Fruit fly (Drosophila melanogaster): Measurements from ENCODE around the gene Ets96B.

The Ets96B gene

DNA sequence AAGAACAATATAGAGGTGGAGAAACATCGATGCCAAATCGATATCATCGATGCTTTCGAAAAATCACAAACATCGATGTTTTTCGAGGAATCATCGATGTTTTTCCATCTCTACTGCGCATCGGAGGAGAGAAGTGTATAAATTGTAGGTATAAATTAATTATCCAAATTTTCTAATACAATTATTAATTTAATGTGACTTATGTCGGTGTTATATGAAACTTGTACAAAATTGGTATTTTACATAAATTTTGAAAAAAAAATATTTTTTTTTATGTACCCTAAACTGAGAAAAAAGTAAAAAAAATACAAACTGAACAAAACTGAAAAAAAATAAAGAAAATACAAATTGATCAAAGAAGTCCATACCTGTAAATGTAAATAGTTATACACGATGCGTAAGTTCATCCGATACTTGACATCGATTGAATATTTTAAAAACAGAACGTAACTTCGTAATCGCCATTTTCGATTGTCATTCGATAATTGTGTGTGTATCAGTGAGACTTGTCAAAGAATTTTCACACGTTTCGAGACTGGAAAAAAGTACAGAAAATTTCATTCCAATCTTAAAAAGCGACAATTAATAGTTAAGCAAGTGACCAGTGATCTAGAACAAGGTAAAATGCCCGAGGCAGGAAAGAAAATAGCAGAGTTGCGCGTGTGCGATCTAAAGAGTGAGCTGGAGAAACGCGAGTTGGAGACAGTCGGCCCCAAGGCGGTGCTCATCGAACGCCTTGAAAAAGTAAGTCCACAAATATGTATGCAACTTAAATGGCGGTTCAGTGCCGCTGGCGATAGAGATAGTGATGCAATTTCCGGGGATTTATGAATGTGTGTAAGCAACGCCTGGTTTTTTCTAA, 29.4 kb downstream of the Ets96B start, which contains the start of the genes CG5808 and Saf-B (continued):
- TF ChIP-seq CG17568 (GFP tag; optimal IDR thresholded peaks at IDR 0.05): no peak
- no peak for TF ChIP-seq wek (GFP tag; optimal IDR thresholded peaks at IDR 0.05)
- TF ChIP-seq nmo (GFP tag; optimal IDR thresholded peaks at IDR 0.05): peak; percentile 85
- TF ChIP-seq nom (GFP tag; optimal IDR thresholded peaks at IDR 0.05): no peak
- no peak for TF ChIP-seq CG16779 (GFP tag; IDR thresholded peaks at IDR 0.05)
- no peak for TF ChIP-seq kni (GFP tag; optimal IDR thresholded peaks at IDR 0.05)
- TF ChIP-seq Ada2b (GFP tag; IDR thresholded peaks at IDR 0.05): no peak
- no peak for TF ChIP-seq CG13624 (GFP tag; optimal IDR thresholded peaks at IDR 0.05)
- no peak for TF ChIP-seq CG3407 (GFP tag; optimal IDR thresholded peaks at IDR 0.05)
- peak in 1 of 2 experiments; percentile 32 for TF ChIP-seq dpn (GFP tag; optimal IDR thresholded peaks at IDR 0.05)
- TF ChIP-seq al (GFP tag; IDR thresholded peaks at IDR 0.05): 0 out of 2 replicates have a peak, but pooled peaks have one; percentile 34
- TF ChIP-seq Sry-δ (GFP tag; optimal IDR thresholded peaks at IDR 0.05): peak; percentile 86
- TF ChIP-seq CG4820 (GFP tag; optimal IDR thresholded peaks at IDR 0.05): peak; percentile 62
- TF ChIP-seq CG6791 (GFP tag; IDR thresholded peaks at IDR 0.05; ENCODE audit: partially characterized antibody): peak; percentile 89
- TF ChIP-seq CG9817 (tag; optimal IDR thresholded peaks at IDR 0.05): no peak
- peak; percentile 87 for TF ChIP-seq BEAF-32 (GFP tag; optimal IDR thresholded peaks at IDR 0.05)
- TF ChIP-seq CG5245 (GFP tag; optimal IDR thresholded peaks at IDR 0.05): peak; percentile 57
- no peak for TF ChIP-seq slou (GFP tag; optimal IDR thresholded peaks at IDR 0.05)
- TF ChIP-seq knrl (GFP tag; IDR thresholded peaks at IDR 0.05; ENCODE audit: partially characterized antibody): peak; percentile 83; the same call in 2 of the 3 replicates
- no peak for TF ChIP-seq CG6175 (GFP tag; IDR thresholded peaks at IDR 0.05)
- no peak for TF ChIP-seq oc (tag; optimal IDR thresholded peaks at IDR 0.05)
- no peak for TF ChIP-seq cad (GFP tag; optimal IDR thresholded peaks at IDR 0.05)
- TF ChIP-seq Six4 (GFP tag; optimal IDR thresholded peaks at IDR 0.05): peak; percentile 40
- no peak for TF ChIP-seq CG10274 (GFP tag; optimal IDR thresholded peaks at IDR 0.05)
- TF ChIP-seq CG3281 (GFP tag; optimal IDR thresholded peaks at IDR 0.05): no peak
- peak; percentile 60 for TF ChIP-seq CG2129 (GFP tag; IDR thresholded peaks at IDR 0.05; ENCODE audit: partially characterized antibody)
- TF ChIP-seq Camta (GFP tag; optimal IDR thresholded peaks at IDR 0.05): no peak
- TF ChIP-seq ewg (GFP tag; optimal IDR thresholded peaks at IDR 0.05): peak; percentile 31
- TF ChIP-seq lmd (GFP tag; IDR thresholded peaks at IDR 0.05): peak; percentile 57
- peak; percentile 54 for TF ChIP-seq CG3995 (GFP tag; optimal IDR thresholded peaks at IDR 0.05)
- no peak for TF ChIP-seq dm (GFP tag; optimal IDR thresholded peaks at IDR 0.05)
- peak; percentile 69 for TF ChIP-seq zen2 (GFP tag; IDR thresholded peaks at IDR 0.05; ENCODE audit: partially characterized antibody)
- no peak for TF ChIP-seq en (GFP tag; optimal IDR thresholded peaks at IDR 0.05)
- TF ChIP-seq amos (GFP tag; IDR thresholded peaks at IDR 0.05; ENCODE audit: partially characterized antibody): peak; percentile 76
- TF ChIP-seq otp (GFP tag; IDR thresholded peaks at IDR 0.05): no peak
- TF ChIP-seq Hmx (GFP tag; optimal IDR thresholded peaks at IDR 0.05): no peak
- TF ChIP-seq schlank (tag; optimal IDR thresholded peaks at IDR 0.05): no peak
- TF ChIP-seq unc-4 (GFP tag; IDR thresholded peaks at IDR 0.05; ENCODE audit: partially characterized antibody): peak; percentile 77
- TF ChIP-seq zen (tag; optimal IDR thresholded peaks at IDR 0.05): peak; percentile 32
- peak; percentile 61 for TF ChIP-seq CG2712 (tag; optimal IDR thresholded peaks at IDR 0.05)
- no peak for TF ChIP-seq sqz (GFP tag; optimal IDR thresholded peaks at IDR 0.05)
- TF ChIP-seq Taf1 (GFP tag; IDR thresholded peaks at IDR 0.05): no peak
- TF ChIP-seq row (GFP tag; IDR thresholded peaks at IDR 0.05): peak; percentile 83
- TF ChIP-seq Fer1 (GFP tag; optimal IDR thresholded peaks at IDR 0.05): no peak
- TF ChIP-seq peb (GFP tag; IDR thresholded peaks at IDR 0.05): no peak
- TF ChIP-seq H2.0 (GFP tag; IDR thresholded peaks at IDR 0.05): no peak
- no peak for TF ChIP-seq NK7.1 (GFP tag; optimal IDR thresholded peaks at IDR 0.05)
- no peak for TF ChIP-seq stc (GFP tag; IDR thresholded peaks at IDR 0.05)
- no peak for TF ChIP-seq Adf1 (GFP tag; IDR thresholded peaks at IDR 0.05)
